Fruit fly (Drosophila melanogaster) ovary, adult (tissue): Measurements from ENCODE around the gene CG7560.

Source experiments
- CG17801 ChIP-seq: fragments of 200-800 bp; optimal IDR thresholded peaks from 2 replicates; lab custom pipeline; 2019; ENCODE audit warnings: missing biosample characterization, mild to moderate bottlenecking, missing genetic modification characterization, moderate library complexity; ENCODE audit not compliant: partially characterized antibody

Gene CG7560

dm6 chr3L:11424858-11425257 lies at the start of gene CG7560:
CG7560 (plus strand) TSS chr3L:11425158.
- no peak for TF ChIP-seq CG17801

dm6 chr3L:11375304-11375703 lies 49.7 kb upstream of the CG7560 start:
- no peak for TF ChIP-seq CG17801

DNA sequence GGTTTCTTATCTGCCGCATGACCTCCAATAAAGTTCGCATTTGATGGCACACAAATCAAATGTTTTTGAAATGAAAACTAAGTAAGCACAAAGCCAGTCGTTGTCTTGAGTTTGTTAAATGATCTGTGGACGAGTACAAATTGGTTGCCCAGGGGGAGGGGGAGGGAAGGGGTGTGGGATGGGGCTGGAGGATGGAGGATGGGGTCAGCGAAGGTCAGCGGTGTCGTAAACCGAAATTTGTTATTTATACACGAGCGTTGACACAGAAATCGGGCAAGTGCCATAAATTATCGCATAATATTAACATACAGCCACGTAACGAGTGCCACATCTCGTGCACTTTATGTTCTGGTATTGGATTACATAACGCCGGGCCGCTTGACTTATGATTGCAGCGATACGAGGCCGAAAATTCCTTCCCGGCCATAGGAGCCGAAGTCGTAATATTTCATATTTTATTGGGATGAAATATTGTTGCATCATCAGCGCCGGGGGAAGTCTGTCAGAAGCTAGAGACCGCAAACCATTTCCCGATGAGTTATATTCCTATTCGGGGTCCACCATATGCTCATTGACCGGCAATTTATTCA lies 48.6 kb upstream of the CG7560 start:
- no peak for TF ChIP-seq CG17801

DNA sequence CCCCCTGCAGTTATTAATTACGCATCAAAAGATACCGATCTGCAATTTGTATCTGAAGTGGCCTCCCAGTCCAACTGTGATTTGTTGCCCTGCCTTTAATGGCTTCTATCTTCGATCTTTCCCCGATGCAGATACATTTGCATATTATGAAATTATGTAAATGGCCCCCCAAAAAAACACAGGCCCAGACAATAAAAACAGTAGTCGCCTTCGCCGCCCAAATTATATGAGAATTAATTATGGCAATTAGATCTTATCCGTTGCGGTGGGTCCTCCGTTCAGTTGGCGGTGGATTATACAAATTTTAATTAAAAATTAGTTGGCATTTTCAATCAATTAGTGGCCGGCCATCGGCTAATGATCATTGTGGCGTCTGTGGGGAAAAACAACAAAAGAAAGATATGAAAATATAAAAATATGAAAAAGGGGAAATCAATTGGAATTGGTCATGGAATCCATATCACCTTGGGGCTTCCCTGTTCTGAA lies 46.5 kb upstream of the CG7560 start:
- no peak for TF ChIP-seq CG17801

DNA sequence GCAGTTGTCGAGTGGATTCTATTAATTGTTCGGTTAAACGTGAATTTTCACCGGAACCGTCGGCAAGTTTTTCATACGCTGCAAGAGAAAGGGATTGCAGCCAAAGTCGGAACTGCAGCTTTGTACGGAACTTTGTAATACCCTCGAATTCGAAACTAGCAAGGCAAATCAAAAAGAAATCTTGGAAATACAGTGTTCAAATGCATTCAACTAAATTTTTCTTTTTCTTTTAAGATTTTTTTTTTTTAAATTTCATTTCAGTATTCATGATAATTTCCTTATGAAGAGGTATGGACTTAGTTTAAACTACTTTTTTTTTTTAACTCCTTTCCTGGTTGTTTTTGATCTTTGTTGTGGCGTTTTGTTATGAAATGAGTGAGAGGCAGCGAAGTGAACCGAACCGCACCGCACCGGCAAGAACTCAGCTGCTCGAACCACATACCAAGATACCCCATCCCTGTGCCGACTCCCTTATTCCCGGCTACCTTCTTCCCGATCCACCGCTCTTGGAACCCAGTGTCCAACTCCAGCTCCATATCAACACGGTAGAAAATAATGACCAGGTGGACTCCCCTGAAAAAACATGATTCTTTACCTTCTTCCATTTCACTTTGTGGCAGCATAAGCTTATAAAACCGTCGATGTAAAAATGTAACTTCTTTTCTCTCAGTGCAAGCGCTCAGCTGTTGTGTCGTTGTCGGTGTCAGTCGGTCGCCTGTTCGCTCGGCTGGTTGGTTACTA lies 45.1 kb upstream of the CG7560 start:
- TF ChIP-seq CG17801, result peak; percentile 44

DNA sequence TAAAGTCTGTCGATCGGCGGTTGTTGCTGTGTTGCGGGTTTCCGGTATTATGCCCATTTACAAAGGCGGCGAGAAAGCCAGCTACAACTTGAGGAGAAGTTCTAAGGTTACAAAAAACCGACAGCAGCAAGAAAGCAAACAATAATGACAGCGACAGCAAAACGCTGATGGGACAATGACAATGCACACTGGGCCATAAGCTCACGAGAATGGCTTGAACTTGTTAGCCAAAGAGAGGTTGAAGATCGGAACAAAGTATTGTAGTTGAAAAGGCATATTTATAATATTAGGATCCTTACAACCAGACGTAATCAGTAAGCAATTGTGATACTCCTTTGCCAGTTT lies 44.5 kb upstream of the CG7560 start:
- TF ChIP-seq CG17801, result no peak

dm6 chr3L:11381126-11381940 lies 43.6 kb upstream of the CG7560 start:
- TF ChIP-seq CG17801, result no peak

DNA sequence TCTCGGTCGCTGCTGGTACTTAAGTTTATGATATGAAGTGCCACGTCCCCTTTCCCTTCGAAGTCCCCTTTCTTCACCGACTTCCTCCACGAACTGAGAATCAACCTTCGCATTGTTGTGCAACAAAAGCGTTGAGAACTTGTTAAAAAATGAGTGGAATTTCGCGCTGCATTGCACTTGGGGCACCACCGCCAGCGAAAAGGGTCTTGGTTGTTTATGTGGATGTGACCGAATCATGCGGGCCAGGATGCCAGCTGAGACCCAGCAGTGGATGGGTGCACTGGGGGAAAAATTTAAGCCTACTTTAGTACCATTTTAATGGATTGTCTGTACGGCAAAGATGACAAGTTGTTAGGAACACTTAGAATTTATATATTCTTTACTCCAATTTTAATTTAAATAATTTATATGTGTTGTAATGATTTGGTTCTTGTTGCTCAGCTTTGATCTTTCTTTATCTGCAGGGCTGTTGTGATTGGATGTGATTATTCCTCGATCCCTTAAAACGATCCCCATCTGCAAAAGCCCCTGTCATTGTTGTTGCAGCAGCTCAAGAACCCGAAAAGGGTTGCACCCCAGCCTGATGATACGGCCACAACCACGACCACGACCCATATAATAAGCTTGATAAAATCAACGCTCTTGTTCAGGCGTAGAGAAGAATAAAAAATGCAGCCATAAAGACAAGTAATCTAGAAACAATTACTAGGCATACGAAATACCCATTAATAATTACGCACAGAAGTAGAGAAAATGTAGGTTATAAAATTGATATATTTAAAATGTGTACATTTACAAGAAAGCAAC lies 42.8 kb upstream of the CG7560 start:
- TF ChIP-seq CG17801, result no peak

- TF ChIP-seq CG17801, result no peak
Observed at dm6 chr3L:11382748-11383424, 42.1 kb upstream of the CG7560 start.

- TF ChIP-seq CG17801, result no peak
Observed at dm6 chr3L:11384225-11384624, 40.7 kb upstream of the CG7560 start.

DNA sequence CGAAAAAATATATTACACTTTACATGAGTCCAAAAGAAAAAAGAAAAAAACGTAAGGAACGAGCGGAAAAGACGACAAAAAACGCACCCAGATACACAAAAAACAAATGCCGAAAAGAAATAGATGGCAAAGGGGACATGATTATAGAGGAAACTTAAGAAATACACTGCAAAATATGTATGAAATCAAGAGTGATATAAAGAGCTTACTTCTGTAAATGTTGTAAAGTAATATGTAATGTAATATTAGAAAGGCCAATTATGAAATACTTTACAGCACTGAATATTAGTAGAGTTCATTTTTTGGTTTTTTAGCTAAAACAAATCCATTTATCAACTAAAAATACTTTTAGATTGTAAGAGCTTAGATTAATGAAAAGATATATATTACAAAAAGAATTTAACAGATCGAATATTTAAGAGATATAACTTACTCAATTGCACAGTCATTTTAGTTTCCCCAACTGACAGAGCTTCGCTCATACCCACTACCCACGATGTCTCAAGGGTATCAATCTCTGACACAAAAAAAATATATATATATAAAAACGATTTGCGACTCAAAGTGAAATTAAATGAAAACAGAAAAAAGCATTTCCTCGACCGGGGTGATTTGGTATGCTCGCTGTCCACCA lies 40.0 kb upstream of the CG7560 start:
- no peak for TF ChIP-seq CG17801

DNA sequence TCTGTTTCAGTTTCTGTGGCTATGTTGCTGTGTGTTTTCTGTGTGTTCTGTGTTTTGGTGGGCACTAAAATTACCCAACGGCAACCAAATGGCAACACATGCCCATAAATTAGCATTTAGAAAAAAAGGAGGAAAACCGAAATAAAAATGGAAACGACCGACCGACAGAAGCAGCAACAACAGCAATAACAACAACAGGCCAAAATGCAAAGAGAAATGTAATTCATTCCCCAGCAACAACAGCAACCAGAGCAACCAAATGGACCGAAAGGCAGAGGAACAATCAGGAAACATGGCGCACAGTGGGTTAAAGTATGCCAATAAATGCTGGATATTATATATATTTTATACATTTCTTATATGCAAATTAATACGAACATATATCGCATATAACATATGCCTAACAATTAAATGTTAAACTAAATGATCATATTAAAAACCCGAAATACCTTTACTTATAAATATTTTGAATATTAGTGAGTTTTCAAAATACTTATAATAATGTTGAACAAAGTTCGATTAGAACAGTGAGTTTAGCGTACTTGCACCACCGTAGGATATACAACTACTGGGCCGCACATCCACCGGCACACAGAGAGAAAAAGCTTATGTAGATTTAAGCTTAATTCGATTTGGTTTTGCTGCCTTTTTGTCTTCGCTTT lies 35.9 kb upstream of the CG7560 start:
- TF ChIP-seq CG17801, result no peak

DNA sequence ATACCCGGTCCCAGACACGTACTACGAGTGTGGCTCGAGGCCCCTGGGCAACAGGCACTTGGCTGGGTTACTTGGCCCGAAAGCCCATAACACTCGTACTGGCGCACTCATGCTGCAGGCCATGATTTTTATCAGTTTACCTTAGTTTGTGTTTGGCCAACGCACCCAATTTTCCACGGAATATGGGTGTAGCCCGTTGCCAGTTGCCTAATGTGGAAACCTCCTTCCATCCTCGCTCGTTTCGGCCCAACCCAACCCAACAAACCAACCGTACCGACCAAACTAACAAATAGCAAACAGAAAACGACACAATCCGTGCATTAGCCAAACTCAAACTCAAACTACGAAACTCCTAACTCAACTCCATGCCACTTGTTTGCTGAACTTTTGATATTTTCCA lies 31.2 kb upstream of the CG7560 start:
- no peak for TF ChIP-seq CG17801

DNA sequence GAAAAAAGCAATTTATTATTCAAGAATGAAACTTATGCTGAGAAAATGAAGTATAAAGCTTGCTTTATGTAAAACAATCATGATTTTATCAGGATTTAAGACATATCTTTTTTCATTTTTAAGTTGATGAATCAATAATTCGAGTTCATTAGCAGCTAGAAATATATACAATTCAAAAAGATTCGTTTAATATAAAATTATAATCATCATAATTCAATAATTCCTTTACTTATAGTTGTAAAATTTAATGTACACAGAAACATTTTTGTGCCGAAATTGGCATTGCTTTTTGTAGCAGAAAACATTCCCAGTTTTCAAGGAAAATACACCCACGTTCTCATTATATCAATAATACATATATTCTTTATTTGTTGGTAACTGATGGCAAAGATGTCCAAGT lies 30.6 kb upstream of the CG7560 start, which contains the start of gene CG11726:
TSS of gene CG11726 (plus strand) at position 301 of the 400 bp plus-strand sequence.
- no peak for TF ChIP-seq CG17801

DNA sequence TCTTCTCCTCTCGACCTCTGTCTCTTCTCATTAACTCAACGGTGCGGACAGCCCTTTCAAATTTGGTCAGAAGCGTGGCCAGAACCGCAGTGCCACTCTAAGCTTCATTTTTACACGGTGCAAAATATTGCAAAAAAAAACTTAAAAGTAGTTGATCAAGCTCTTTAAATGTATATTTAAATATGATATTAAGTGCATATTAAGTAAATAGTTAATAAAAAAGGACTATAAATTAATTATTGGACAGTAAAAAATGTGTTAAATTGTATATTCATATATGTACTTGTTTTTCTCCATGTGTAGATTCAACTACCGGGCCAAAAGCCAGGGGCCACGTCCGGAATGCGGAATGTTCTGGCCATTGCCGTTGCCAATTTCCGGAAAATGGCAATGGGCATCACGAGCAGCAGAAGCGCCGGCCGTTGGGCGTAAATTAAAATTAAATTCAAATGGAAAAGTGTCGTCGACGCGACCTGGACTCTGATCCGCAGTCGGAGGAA lies 27.8 kb upstream of the CG7560 start, which contains the start of gene CG44362:
TSS of gene CG44362 (plus strand) at position 450 of the 500 bp plus-strand sequence.
- TF ChIP-seq CG17801, result no peak
